Fruit fly (Drosophila melanogaster) whole organism, adult: ENCODE results near the gene CG33284.

Experiments
- CG11617 ChIP-seq: fragments of 200-800 bp; sonication (Bioruptor generic); optimal IDR thresholded peaks from 2 replicates; lab custom pipeline; 2017; ENCODE audit warnings: mild to moderate bottlenecking, missing biosample characterization, missing genetic modification reagents, missing genetic modification characterization
- CG12768 ChIP-seq: fragments of 200-800 bp; sonication (Bioruptor generic); optimal IDR thresholded peaks from 2 replicates; lab custom pipeline; 2017; ENCODE audit warnings: missing biosample characterization, missing genetic modification characterization, mild to moderate bottlenecking, moderate library complexity, missing genetic modification reagents
- CG14711 ChIP-seq: fragments of 200-800 bp; sonication (Bioruptor generic); optimal IDR thresholded peaks from 2 replicates; lab custom pipeline; 2018; ENCODE audit warnings: missing biosample characterization, mild to moderate bottlenecking, missing genetic modification characterization, moderate library complexity
- CG1620 ChIP-seq: fragments of 200-800 bp; sonication (Bioruptor generic); optimal IDR thresholded peaks from 2 replicates; lab custom pipeline; 2016; ENCODE audit warnings: missing biosample characterization, missing genetic modification characterization
- CG33017 ChIP-seq: fragments of 200-800 bp; sonication (Bioruptor generic); optimal IDR thresholded peaks from 2 replicates; lab custom pipeline; 2018; ENCODE audit warnings: missing biosample characterization, mild to moderate bottlenecking, missing genetic modification characterization, moderate library complexity
- CG5204 ChIP-seq: fragments of 200-800 bp; sonication (Bioruptor generic); optimal IDR thresholded peaks from 2 replicates; lab custom pipeline; 2016; ENCODE audit warnings: missing biosample characterization, missing genetic modification characterization
- CG7045 ChIP-seq: fragments of 200-800 bp; sonication (Bioruptor generic); optimal IDR thresholded peaks from 2 replicates; lab custom pipeline; 2017; ENCODE audit warnings: missing biosample characterization, mild to moderate bottlenecking, missing genetic modification characterization
- CG7101 ChIP-seq: fragments of 200-800 bp; sonication (Bioruptor generic); optimal IDR thresholded peaks from 2 replicates; lab custom pipeline; 2018; ENCODE audit warnings: missing biosample characterization, mild to moderate bottlenecking, missing genetic modification characterization, moderate library complexity
- Clk ChIP-seq: fragments of 200-800 bp; sonication (Bioruptor generic); optimal IDR thresholded peaks from 2 replicates; lab custom pipeline; 2017; ENCODE audit warnings: missing biosample characterization, missing genetic modification characterization
- Crg-1 ChIP-seq: fragments of 200-800 bp; sonication (Bioruptor generic); optimal IDR thresholded peaks from 2 replicates; lab custom pipeline; 2016; ENCODE audit warnings: missing biosample characterization, missing genetic modification characterization
- Hr96 ChIP-seq: fragments of 200-800 bp; sonication (Bioruptor generic); optimal IDR thresholded peaks from 2 replicates; lab custom pipeline; 2016; ENCODE audit warnings: missing biosample characterization, missing genetic modification characterization
- Mnt ChIP-seq: fragments of 200-800 bp; sonication (Bioruptor generic); optimal IDR thresholded peaks from 2 replicates; lab custom pipeline; 2016; ENCODE audit warnings: missing biosample characterization, mild to moderate bottlenecking, missing genetic modification characterization
- bab1 ChIP-seq: fragments of 200-800 bp; sonication (Bioruptor generic); optimal IDR thresholded peaks from 3 replicates; lab custom pipeline; 2019; ENCODE audit warnings: missing biosample characterization, mild to moderate bottlenecking, missing genetic modification characterization, moderate library complexity
- cic ChIP-seq: fragments of 200-800 bp; sonication (Bioruptor generic); optimal IDR thresholded peaks from 2 replicates; lab custom pipeline; 2017; ENCODE audit warnings: missing biosample characterization, mild to moderate bottlenecking, missing genetic modification characterization, moderate library complexity
- cnc ChIP-seq, 2 experiments: fragments of >200 bp; optimal IDR thresholded peaks; 2 replicates each; lab custom pipeline; 2017
- kay ChIP-seq: fragments of 200-800 bp; sonication (Bioruptor generic); peaks from one replicate; lab custom pipeline; 2016; ENCODE audit warnings: missing biosample characterization, missing genetic modification characterization, borderline replicate concordance
- ovo ChIP-seq: fragments of 200-800 bp; sonication (Bioruptor generic); optimal IDR thresholded peaks from 2 replicates; lab custom pipeline; 2016; ENCODE audit warnings: missing biosample characterization, missing genetic modification characterization
- pad ChIP-seq: fragments of 200-800 bp; sonication (Bioruptor generic); optimal IDR thresholded peaks from 3 replicates; lab custom pipeline; 2017; ENCODE audit warnings: missing biosample characterization, missing genetic modification characterization, mild to moderate bottlenecking, moderate library complexity, missing genetic modification reagents
- tj ChIP-seq: fragments of 200-800 bp; sonication (Bioruptor generic); optimal IDR thresholded peaks from 3 replicates; lab custom pipeline; 2017; ENCODE audit warnings: missing biosample characterization, mild to moderate bottlenecking, missing genetic modification characterization, moderate library complexity
- toe ChIP-seq: fragments of 200-800 bp; sonication (Bioruptor generic); optimal IDR thresholded peaks from 2 replicates; lab custom pipeline; 2016; ENCODE audit warnings: missing biosample characterization, missing genetic modification characterization

Gene CG33284

dm6 chr3L:21123453-21123852 is at the start of gene CG33284:
Gene CG33284, plus strand, starts transcription at chr3L:21123753.
- TF ChIP-seq CG11617 (GFP tag; lab: Kevin White, UChicago), result no peak
- no peak for TF ChIP-seq Crg-1 (GFP tag; lab: Kevin White, UChicago)
- TF ChIP-seq Clk, result no peak
- TF ChIP-seq kay (GFP tag; lab: Kevin White, UChicago), result no peak
- no peak for TF ChIP-seq cnc (optimal IDR thresholded peaks at IDR 0.05; lab: Kevin White, UChicago)
- TF ChIP-seq CG33017 (tag; lab: Kevin White, UChicago), result no peak
- TF ChIP-seq bab1 (GFP tag; lab: Kevin White, UChicago), result no peak
- no peak for TF ChIP-seq pad (GFP tag; lab: Kevin White, UChicago)
- TF ChIP-seq toe, result no peak
- TF ChIP-seq CG7101 (tag; lab: Kevin White, UChicago), result no peak

- peak; percentile 49 for TF ChIP-seq CG5204 (GFP tag; lab: Kevin White, UChicago)
- peak; percentile 5 for TF ChIP-seq toe
- no peak for TF ChIP-seq cnc (optimal IDR thresholded peaks at IDR 0.05; lab: Kevin White, UChicago)
- TF ChIP-seq tj, result no peak
- no peak for TF ChIP-seq CG7101 (tag; lab: Kevin White, UChicago)
Observed at dm6 chr3L:21080430-21080829, 43.1 kb upstream of the CG33284 start.

- no peak for TF ChIP-seq ovo
- TF ChIP-seq Crg-1 (GFP tag; lab: Kevin White, UChicago), result no peak
- TF ChIP-seq CG11617 (GFP tag; lab: Kevin White, UChicago), result no peak
- no peak for TF ChIP-seq Mnt (GFP tag; lab: Kevin White, UChicago)
- TF ChIP-seq tj, result no peak
- no peak for TF ChIP-seq CG14711 (tag; lab: Kevin White, UChicago)
- TF ChIP-seq toe, result no peak
- TF ChIP-seq cnc (optimal IDR thresholded peaks at IDR 0.05; lab: Kevin White, UChicago), result no peak
- no peak for TF ChIP-seq CG33017 (tag; lab: Kevin White, UChicago)
- TF ChIP-seq CG7045 (GFP tag; lab: Kevin White, UChicago), result no peak
- TF ChIP-seq CG5204 (GFP tag; lab: Kevin White, UChicago), result no peak
- TF ChIP-seq Hr96, result no peak
Observed at dm6 chr3L:21088889-21089288, 34.7 kb upstream of the CG33284 start, which contains the start of gene CG33285. Gene CG33285, minus strand, starts transcription at chr3L:21088989.

dm6 chr3L:21090245-21090644 is 33.3 kb upstream of the CG33284 start:
- TF ChIP-seq Crg-1 (GFP tag; lab: Kevin White, UChicago) (no peak), Mnt (GFP tag; lab: Kevin White, UChicago) (no peak), Hr96 (no peak), pad (GFP tag; lab: Kevin White, UChicago) (no peak), toe (no peak), cic (GFP tag; lab: Kevin White, UChicago) (no peak), kay (GFP tag; lab: Kevin White, UChicago) (no peak), Clk (no peak), ovo (no peak), tj (no peak), CG7045 (GFP tag; lab: Kevin White, UChicago) (no peak), cnc (optimal IDR thresholded peaks at IDR 0.05; lab: Kevin White, UChicago) (no peak), CG14711 (tag; lab: Kevin White, UChicago) (no peak), CG33017 (tag; lab: Kevin White, UChicago) (no peak), CG1620 (GFP tag; lab: Kevin White, UChicago) (no peak), CG7101 (tag; lab: Kevin White, UChicago) (no peak), CG12768 (GFP tag; lab: Kevin White, UChicago) (no peak), CG5204 (GFP tag; lab: Kevin White, UChicago) (no peak)

dm6 chr3L:21097386-21097785 is 26.2 kb upstream of the CG33284 start:
- TF ChIP-seq CG11617 (GFP tag; lab: Kevin White, UChicago), result no peak
- no peak for TF ChIP-seq CG7045 (GFP tag; lab: Kevin White, UChicago)
- peak; percentile 74 for TF ChIP-seq tj

dm6 chr3L:21098602-21099001 is 25.0 kb upstream of the CG33284 start:
- TF ChIP-seq Hr96 (no peak), Mnt (GFP tag; lab: Kevin White, UChicago) (no peak), bab1 (GFP tag; lab: Kevin White, UChicago) (no peak), tj (no peak), toe (no peak), cic (GFP tag; lab: Kevin White, UChicago) (no peak), cnc (optimal IDR thresholded peaks at IDR 0.05; lab: Kevin White, UChicago) (no peak), CG7045 (GFP tag; lab: Kevin White, UChicago) (no peak), pad (GFP tag; lab: Kevin White, UChicago) (no peak), kay (GFP tag; lab: Kevin White, UChicago) (no peak), CG11617 (GFP tag; lab: Kevin White, UChicago) (no peak), CG12768 (GFP tag; lab: Kevin White, UChicago) (no peak), CG33017 (tag; lab: Kevin White, UChicago) (no peak), CG14711 (tag; lab: Kevin White, UChicago) (no peak), CG7101 (tag; lab: Kevin White, UChicago) (no peak), CG5204 (GFP tag; lab: Kevin White, UChicago) (no peak), ovo (no peak), Crg-1 (GFP tag; lab: Kevin White, UChicago) (no peak), CG1620 (GFP tag; lab: Kevin White, UChicago) (no peak), Clk (no peak)

dm6 chr3L:21099019-21099447 is 24.5 kb upstream of the CG33284 start:
- TF ChIP-seq kay (GFP tag; lab: Kevin White, UChicago) (peak; percentile 26), CG12768 (GFP tag; lab: Kevin White, UChicago) (no peak)
